Worm (Caenorhabditis elegans): ENCODE data around the gene C44B7.11.

- TF ChIP-seq W03F9.2 (tag; optimal IDR thresholded peaks at IDR 0.05), result no peak
- no peak for TF ChIP-seq him-1 (tag; optimal IDR thresholded peaks at IDR 0.05)
These were observed 44.2 kb upstream of the C44B7.11 start for ce11 chrII:6941520-6941919.

Data from whole organism, L4/young adult.